Worm (Caenorhabditis elegans): ENCODE data around the gene apy-1.

Gene apy-1

DNA sequence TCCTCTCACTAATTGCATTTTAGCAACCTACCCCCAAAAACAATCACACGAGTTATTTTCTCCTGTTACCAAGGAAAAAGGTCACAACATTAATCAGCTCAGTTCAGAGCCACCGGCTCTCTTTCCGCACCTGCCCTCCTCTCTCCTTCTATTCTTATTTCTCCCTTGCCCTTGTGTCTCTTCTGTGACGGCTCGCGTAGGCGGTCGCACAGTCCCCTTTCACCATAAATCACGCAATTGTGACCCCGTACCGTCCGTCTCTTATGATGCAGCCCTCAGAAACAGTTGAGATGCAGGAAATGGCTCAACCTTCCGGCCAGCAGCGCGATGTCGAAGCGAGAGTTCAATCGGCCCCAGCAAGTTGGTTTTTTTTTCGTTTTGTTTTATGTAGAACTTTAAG is 6.9 kb downstream of the apy-1 start, which contains the start of gene sto-1:
sto-1 (plus strand) TSS at position 200 of the 400 bp plus-strand sequence.
- TF ChIP-seq unc-55 (GFP tag; optimal IDR thresholded peaks at IDR 0.05) (no peak), elt-4 (tag; optimal IDR thresholded peaks at IDR 0.05) (no peak), rnt-1 (tag; optimal IDR thresholded peaks at IDR 0.05) (no peak), tbx-7 (tag; optimal IDR thresholded peaks at IDR 0.05) (no peak), F13H6.1 (tag; optimal IDR thresholded peaks at IDR 0.05) (no peak), ets-4 (tag; optimal IDR thresholded peaks at IDR 0.05) (no peak), unc-86 (tag; optimal IDR thresholded peaks at IDR 0.05) (no peak), dmd-4 (tag; optimal IDR thresholded peaks at IDR 0.05; ENCODE audit: borderline replicate concordance) (no peak), ceh-18 (tag; optimal IDR thresholded peaks at IDR 0.05) (no peak), nhr-232 (tag; optimal IDR thresholded peaks at IDR 0.05) (peak; percentile 5), C38D4.7 (GFP tag; optimal IDR thresholded peaks at IDR 0.05) (no peak), ceh-45 (GFP tag; IDR thresholded peaks at IDR 0.05) (no peak), ztf-16 (tag; optimal IDR thresholded peaks at IDR 0.05) (no peak), pha-4 (tag; optimal IDR thresholded peaks at IDR 0.05) (no peak), unc-42 (tag; optimal IDR thresholded peaks at IDR 0.05) (no peak), fkh-6 (tag; optimal IDR thresholded peaks at IDR 0.05) (peak; percentile 37), pag-3 (tag; optimal IDR thresholded peaks at IDR 0.05; ENCODE audit: borderline replicate concordance) (no peak), syd-9 (tag; optimal IDR thresholded peaks at IDR 0.05) (no peak), K02D7.2 (tag; optimal IDR thresholded peaks at IDR 0.05) (no peak), pat-9 (tag; optimal IDR thresholded peaks at IDR 0.05) (no peak), hlh-6 (tag; optimal IDR thresholded peaks at IDR 0.05) (peak; percentile 59), lim-6 (tag; optimal IDR thresholded peaks at IDR 0.05) (no peak), ceh-24 (tag; optimal IDR thresholded peaks at IDR 0.05) (no peak), nfya-1 (tag; optimal IDR thresholded peaks at IDR 0.05) (no peak), tbx-2 (tag; optimal IDR thresholded peaks at IDR 0.05) (peak; percentile 12), ceh-9 (tag; optimal IDR thresholded peaks at IDR 0.05) (no peak), hlh-30 (tag; optimal IDR thresholded peaks at IDR 0.05; ENCODE audit: insufficient read depth) (no peak), ceh-19 (GFP tag; optimal IDR thresholded peaks at IDR 0.05) (no peak), unc-3 (GFP tag; conservative IDR thresholded peaks at IDR 0.05) (no peak), unc-3 (tag; optimal IDR thresholded peaks at IDR 0.05) (no peak), ceh-48 (tag; optimal IDR thresholded peaks at IDR 0.05) (no peak), C08G9.2 (tag; optimal IDR thresholded peaks at IDR 0.05) (peak; percentile 46), ceh-34 (tag; optimal IDR thresholded peaks at IDR 0.05) (no peak), sox-2 (GFP tag; IDR thresholded peaks at IDR 0.05) (no peak), ceh-2 (tag; optimal IDR thresholded peaks at IDR 0.05) (no peak), pqm-1 (tag; optimal IDR thresholded peaks at IDR 0.05) (no peak), mec-3 (tag; optimal IDR thresholded peaks at IDR 0.05; ENCODE audit: borderline replicate concordance) (no peak), zip-5 (tag; optimal IDR thresholded peaks at IDR 0.05) (no peak), ref-2 (tag; optimal IDR thresholded peaks at IDR 0.05) (peak; percentile 38), sox-4 (tag; optimal IDR thresholded peaks at IDR 0.05) (no peak), ceh-31 (tag; optimal IDR thresholded peaks at IDR 0.05) (peak; percentile 4), pha-2 (tag; optimal IDR thresholded peaks at IDR 0.05) (no peak), Y22D7AL.16 (tag; optimal IDR thresholded peaks at IDR 0.05) (no peak), ttx-3 (tag; optimal IDR thresholded peaks at IDR 0.05) (no peak), K09A11.1 (tag; optimal IDR thresholded peaks at IDR 0.05; ENCODE audit: insufficient read depth) (no peak), ama-1 (optimal IDR thresholded peaks at IDR 0.05) (no peak), T23F11.4 (GFP tag; optimal IDR thresholded peaks at IDR 0.05) (no peak), che-1 (tag; optimal IDR thresholded peaks at IDR 0.05) (no peak), npax-4 (tag; optimal IDR thresholded peaks at IDR 0.05) (no peak), elt-2 (tag; optimal IDR thresholded peaks at IDR 0.05) (no peak), nhr-11 (tag; optimal IDR thresholded peaks at IDR 0.05) (no peak)
